ENCODE assay signal across 3 worm cellular contexts in the genomic region with DNA sequence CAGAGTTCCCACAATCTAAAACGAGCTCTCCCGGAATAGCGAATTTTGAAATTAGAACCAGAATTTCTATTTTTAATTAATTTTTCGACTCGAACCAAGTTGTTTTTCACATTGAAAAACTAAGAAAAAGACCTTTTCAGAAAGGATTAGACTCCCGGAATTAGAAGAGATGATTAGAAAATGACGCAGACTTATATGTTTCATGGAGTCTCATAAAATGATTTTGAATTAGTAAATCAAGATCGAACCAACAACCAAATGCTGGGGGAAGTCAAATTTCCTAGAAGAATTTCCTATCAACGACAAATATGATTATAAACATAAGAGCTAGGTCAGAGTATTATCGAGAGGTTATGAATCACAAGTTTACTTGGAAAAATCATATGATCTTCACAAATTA.
TF ChIP-seq lines count a peak whose summit lies in the region.

No protein-coding gene starts in this region.

TF ChIP-seq in whole organism, L1 larva, 84 proteins besides CTCF, POLR2A, EP300 and RAD21 (continues in another document):
- TF ChIP-seq snpc-4 (tag; optimal IDR thresholded peaks at IDR 0.05; lab: Kevin White, UChicago) (no peak), ceh-90 (tag; optimal IDR thresholded peaks at IDR 0.05; lab: Kevin White, UChicago) (no peak), egl-27 (tag; optimal IDR thresholded peaks at IDR 0.05; lab: Kevin White, UChicago) (no peak), xbp-1 (tag; optimal IDR thresholded peaks at IDR 0.05; lab: Kevin White, UChicago) (no peak), lin-35 (GFP tag; optimal IDR thresholded peaks at IDR 0.05; lab: Kevin White, UChicago) (no peak), dsc-1 (tag; optimal IDR thresholded peaks at IDR 0.05; lab: Kevin White, UChicago) (peak; percentile 71), lin-39 (tag; optimal IDR thresholded peaks at IDR 0.05; lab: Kevin White, UChicago) (no peak), hpl-2 (GFP tag; optimal IDR thresholded peaks at IDR 0.05; lab: Kevin White, UChicago) (no peak), fkh-8 (tag; optimal IDR thresholded peaks at IDR 0.05; lab: Kevin White, UChicago) (peak; percentile 59), Y116A8C.19 (tag; optimal IDR thresholded peaks at IDR 0.05; lab: Kevin White, UChicago; ENCODE audit: borderline replicate concordance) (no peak), unc-62 (GFP tag; optimal IDR thresholded peaks at IDR 0.05; lab: Kevin White, UChicago) (no peak), ztf-4 (tag; optimal IDR thresholded peaks at IDR 0.05; lab: Kevin White, UChicago) (no peak), unc-98 (GFP tag; IDR thresholded peaks at IDR 0.05; lab: Robert Waterston, UW) (no peak), irx-1 (tag; optimal IDR thresholded peaks at IDR 0.05; lab: Kevin White, UChicago) (no peak), unc-30 (tag; optimal IDR thresholded peaks at IDR 0.05; lab: Kevin White, UChicago) (no peak), nhr-237 (tag; optimal IDR thresholded peaks at IDR 0.05; lab: Kevin White, UChicago) (no peak), isw-1 (GFP tag; IDR thresholded peaks at IDR 0.05; lab: Robert Waterston, UW) (no peak), lin-14 (GFP tag; optimal IDR thresholded peaks at IDR 0.05; lab: Kevin White, UChicago) (peak; percentile 56), rnt-1 (tag; optimal IDR thresholded peaks at IDR 0.05; lab: Kevin White, UChicago) (no peak), lin-15B (tag; optimal IDR thresholded peaks at IDR 0.05; lab: Kevin White, UChicago) (no peak), ceh-88 (GFP tag; IDR thresholded peaks at IDR 0.05; lab: Robert Waterston, UW) (no peak), alr-1 (tag; optimal IDR thresholded peaks at IDR 0.05; lab: Kevin White, UChicago; ENCODE audit: borderline replicate concordance) (no peak), efl-1 (optimal IDR thresholded peaks at IDR 0.05; lab: Kevin White, UChicago) (no peak), efl-1 (GFP tag; optimal IDR thresholded peaks at IDR 0.05 in 1 of 2; lab: Kevin White, UChicago) (peak in 1 of 2 experiments; percentile 67), nhr-71 (tag; optimal IDR thresholded peaks at IDR 0.05; lab: Kevin White, UChicago) (peak; percentile 51), skn-1 (tag; optimal IDR thresholded peaks at IDR 0.05; lab: Kevin White, UChicago) (no peak), sup-37 (GFP tag; optimal IDR thresholded peaks at IDR 0.05; lab: Kevin White, UChicago) (no peak), vab-15 (tag; optimal IDR thresholded peaks at IDR 0.05; lab: Kevin White, UChicago) (no peak), nhr-47 (tag; optimal IDR thresholded peaks at IDR 0.05; lab: Kevin White, UChicago) (peak; percentile 53), ces-1 (GFP tag; optimal IDR thresholded peaks at IDR 0.05; lab: Kevin White, UChicago) (no peak)

TF ChIP-seq in whole organism, L2 larva, 48 proteins besides CTCF, POLR2A, EP300 and RAD21:
- TF ChIP-seq C34F6.9 (tag; optimal IDR thresholded peaks at IDR 0.05; lab: Kevin White, UChicago) (peak; percentile 14), R02D3.7 (tag; optimal IDR thresholded peaks at IDR 0.05; lab: Kevin White, UChicago) (no peak)

TF ChIP-seq in whole organism, L4 larva, 104 proteins besides CTCF, POLR2A, EP300 and RAD21:
- peak; percentile 16 for TF ChIP-seq nhr-11 (tag; optimal IDR thresholded peaks at IDR 0.05; lab: Kevin White, UChicago)
- TF ChIP-seq mep-1 (tag; optimal IDR thresholded peaks at IDR 0.05; lab: Kevin White, UChicago), result no peak
- TF ChIP-seq daf-16 (GFP tag; optimal IDR thresholded peaks at IDR 0.05; lab: Kevin White, UChicago), result no peak
- TF ChIP-seq daf-16 (tag; optimal IDR thresholded peaks at IDR 0.05; lab: Kevin White, UChicago), result no peak
TF ChIP-seq in whole organism, L4 larva: peak in this region for 1.

Comparison
In these comparisons a context has a peak if more than half of its experiments do, and no peak if none do; other contexts are left out.
1. Of the 29 proteins assayed by ChIP-seq in both whole organism, L4 larva and whole organism, L1 larva: peak only in whole organism, L4 larva: nhr-11; only in whole organism, L1 larva: none; in both: none; in neither: 28.